Worm (Caenorhabditis elegans): Measurements from ENCODE around the gene scyl-1.

The scyl-1 gene

DNA sequence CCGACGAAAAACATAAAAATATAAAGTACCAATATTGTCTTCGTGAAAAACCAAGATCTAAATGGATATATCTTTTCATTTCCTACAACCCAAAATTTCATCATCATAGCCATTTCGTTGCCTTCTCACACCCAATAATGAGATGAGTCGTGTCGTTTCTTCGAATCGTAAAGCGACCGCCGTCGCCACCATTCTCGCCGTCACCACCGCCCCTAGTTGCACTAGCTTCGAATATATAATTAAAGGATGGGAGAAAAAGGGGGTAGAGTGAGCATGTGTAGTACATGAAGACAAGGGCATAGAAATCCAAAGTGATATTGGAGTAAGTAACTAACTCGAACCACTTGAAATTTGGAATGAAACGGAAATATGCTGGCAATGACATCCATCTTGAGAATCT, 19.3 kb downstream of the scyl-1 start:
- TF ChIP-seq nhr-12 (tag; optimal IDR thresholded peaks at IDR 0.05) = no peak
- no peak for TF ChIP-seq egl-27 (tag; optimal IDR thresholded peaks at IDR 0.05)
- peak; percentile 9 for TF ChIP-seq lin-14 (GFP tag; optimal IDR thresholded peaks at IDR 0.05)

DNA sequence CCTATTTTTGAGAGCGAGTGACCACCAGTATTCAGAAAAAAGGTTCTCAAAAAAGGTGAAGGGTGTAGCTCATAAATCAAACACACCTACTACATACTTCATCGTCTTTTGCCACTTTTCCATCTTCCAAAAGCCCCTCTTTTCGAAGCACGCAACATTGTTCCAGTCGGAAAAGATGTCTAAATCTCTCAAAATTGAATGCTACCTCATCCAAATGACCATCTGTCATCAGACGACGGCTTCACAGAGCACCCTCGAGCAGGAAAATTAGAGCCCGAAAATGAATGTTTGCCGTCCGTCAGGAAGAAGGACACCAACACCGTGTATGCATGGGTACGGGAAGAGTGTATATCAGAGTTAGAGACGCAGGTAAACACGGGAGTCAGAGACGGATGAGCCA, 20.0 kb downstream of the scyl-1 start:
- TF ChIP-seq nhr-19 (GFP tag; conservative IDR thresholded peaks at IDR 0.05) = no peak
- TF ChIP-seq nhr-47 (tag; optimal IDR thresholded peaks at IDR 0.05) = no peak
- peak; percentile 6 for TF ChIP-seq tbx-2 (tag; optimal IDR thresholded peaks at IDR 0.05)
- no peak for TF ChIP-seq tlp-1 (tag; optimal IDR thresholded peaks at IDR 0.05)

DNA sequence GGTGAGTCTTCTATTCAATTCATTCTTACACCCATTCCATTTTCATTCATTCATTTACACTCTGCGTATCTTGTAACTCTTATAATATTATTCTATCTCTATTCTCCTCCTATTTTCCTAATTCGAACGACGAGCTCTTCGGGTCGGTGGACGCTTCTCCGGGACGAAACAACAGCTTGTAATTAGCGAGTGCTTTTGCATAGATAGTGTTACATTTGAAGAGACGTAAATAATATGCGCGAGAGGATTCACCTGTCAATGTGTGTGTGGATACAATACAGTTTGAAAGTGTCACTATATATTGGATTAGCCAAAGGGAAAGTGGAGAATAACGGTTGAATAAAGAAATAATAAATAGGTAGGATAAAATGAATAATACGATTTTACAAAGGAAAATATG, 20.9 kb downstream of the scyl-1 start:
- no peak for TF ChIP-seq fkh-10 (GFP tag; optimal IDR thresholded peaks at IDR 0.05)
- no peak for TF ChIP-seq fkh-8 (tag; optimal IDR thresholded peaks at IDR 0.05)
- TF ChIP-seq unc-98 (GFP tag; IDR thresholded peaks at IDR 0.05) = no peak
- TF ChIP-seq C34B4.2 (tag; optimal IDR thresholded peaks at IDR 0.05) = no peak
- no peak for TF ChIP-seq tlp-1 (tag; optimal IDR thresholded peaks at IDR 0.05)
- TF ChIP-seq mab-9 (GFP tag; IDR thresholded peaks at IDR 0.05) = no peak

DNA sequence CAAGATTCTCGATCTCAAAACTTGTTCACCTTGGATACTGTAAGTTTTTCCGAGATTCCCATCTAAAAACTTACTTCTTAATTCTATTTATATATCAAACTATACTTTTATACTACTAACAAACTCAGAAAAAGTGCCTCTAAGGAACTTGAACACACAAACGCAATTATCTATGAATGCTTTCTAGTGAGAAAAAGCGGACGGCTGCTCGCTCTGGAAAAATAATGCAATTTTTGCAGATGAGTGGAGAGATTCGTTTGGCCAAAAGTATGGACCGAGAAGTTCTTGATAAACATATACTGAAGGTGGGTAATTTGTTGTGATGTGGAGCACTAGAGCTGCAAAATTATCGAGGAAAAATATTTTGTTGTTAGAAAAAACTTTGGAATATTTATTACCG, 21.5 kb downstream of the scyl-1 start:
- TF ChIP-seq ceh-63 (GFP tag; optimal IDR thresholded peaks at IDR 0.05) = no peak

DNA sequence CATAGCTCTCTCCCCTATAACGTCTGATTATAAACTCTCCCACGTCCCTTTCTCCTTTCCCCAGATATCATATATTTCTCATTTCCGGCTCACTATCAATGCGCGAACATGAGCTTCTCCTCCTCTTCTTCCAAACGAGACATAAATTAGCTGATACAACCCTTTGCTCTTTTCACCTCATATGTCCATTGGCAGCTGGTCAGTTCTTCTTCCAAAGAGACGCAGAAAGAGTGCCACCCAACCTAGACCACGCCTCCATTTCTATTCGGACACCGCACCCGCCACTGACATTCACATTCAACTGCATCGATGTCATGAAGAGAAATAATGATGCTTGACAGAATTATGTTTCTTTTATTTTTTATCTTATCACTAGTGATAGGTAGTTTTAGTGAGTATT, 22.8 kb downstream of the scyl-1 start, which contains the start of gene fmi-1:
TSS of gene fmi-1 (plus strand) at position 301 of the 400 bp plus-strand sequence.
- no peak for TF ChIP-seq tbx-2 (tag; optimal IDR thresholded peaks at IDR 0.05)
- no peak for TF ChIP-seq sox-4 (tag; optimal IDR thresholded peaks at IDR 0.05)
- TF ChIP-seq efl-1 (optimal IDR thresholded peaks at IDR 0.05) = no peak
- no peak for TF ChIP-seq efl-1 (GFP tag; optimal IDR thresholded peaks at IDR 0.05 in 1 of 2)
- no peak for TF ChIP-seq pax-3 (tag; optimal IDR thresholded peaks at IDR 0.05)
- TF ChIP-seq elt-2 (tag; optimal IDR thresholded peaks at IDR 0.05) = no peak
- TF ChIP-seq ets-5 (GFP tag; IDR thresholded peaks at IDR 0.05) = no peak
- no peak for TF ChIP-seq Y116A8C.19 (tag; optimal IDR thresholded peaks at IDR 0.05; ENCODE audit: borderline replicate concordance)
- TF ChIP-seq ceh-8 (GFP tag; optimal IDR thresholded peaks at IDR 0.05) = no peak
- no peak for TF ChIP-seq hlh-4 (tag; optimal IDR thresholded peaks at IDR 0.05)
- no peak for TF ChIP-seq nhr-84 (tag; optimal IDR thresholded peaks at IDR 0.05)
- no peak for TF ChIP-seq ceh-88 (GFP tag; IDR thresholded peaks at IDR 0.05)
- TF ChIP-seq grh-1 (GFP tag; IDR thresholded peaks at IDR 0.05) = no peak
- no peak for TF ChIP-seq elt-3 (tag; optimal IDR thresholded peaks at IDR 0.05)
- no peak for TF ChIP-seq nhr-28 (tag; optimal IDR thresholded peaks at IDR 0.05)
- no peak for TF ChIP-seq ztf-4 (tag; optimal IDR thresholded peaks at IDR 0.05)

DNA sequence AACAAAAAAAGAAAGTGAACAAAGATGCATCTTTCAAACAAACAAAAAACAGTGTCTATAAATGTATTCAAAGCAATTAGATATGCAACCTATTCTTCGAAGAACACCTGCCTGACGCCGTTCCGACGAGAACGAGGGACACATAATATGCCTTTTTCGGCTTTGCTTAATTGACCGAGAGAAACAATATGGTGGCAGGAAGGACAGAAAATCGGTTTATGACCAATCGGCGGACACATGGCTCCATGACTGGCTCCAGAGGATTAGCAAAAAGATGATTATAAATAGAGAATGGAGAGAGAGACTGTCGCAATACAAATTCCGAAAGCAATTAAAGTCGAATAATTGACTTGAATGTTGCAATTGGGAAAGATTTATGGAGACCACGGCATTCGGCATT, 23.3 kb downstream of the scyl-1 start:
- no peak for TF ChIP-seq nhr-19 (GFP tag; conservative IDR thresholded peaks at IDR 0.05)
- no peak for TF ChIP-seq efl-1 (optimal IDR thresholded peaks at IDR 0.05)
- no peak for TF ChIP-seq efl-1 (GFP tag; optimal IDR thresholded peaks at IDR 0.05 in 1 of 2)
- TF ChIP-seq ceh-63 (GFP tag; optimal IDR thresholded peaks at IDR 0.05) = no peak
- TF ChIP-seq unc-62 (GFP tag; optimal IDR thresholded peaks at IDR 0.05) = no peak
- no peak for TF ChIP-seq mep-1 (tag; optimal IDR thresholded peaks at IDR 0.05)
- no peak for TF ChIP-seq rnt-1 (tag; optimal IDR thresholded peaks at IDR 0.05)
- TF ChIP-seq nhr-11 (tag; optimal IDR thresholded peaks at IDR 0.05) = no peak
- no peak for TF ChIP-seq pax-3 (tag; optimal IDR thresholded peaks at IDR 0.05)
- no peak for TF ChIP-seq hpl-2 (GFP tag; optimal IDR thresholded peaks at IDR 0.05)
- TF ChIP-seq pag-3 (tag; optimal IDR thresholded peaks at IDR 0.05; ENCODE audit: borderline replicate concordance, insufficient read depth) = no peak
- no peak for TF ChIP-seq nhr-85 (tag)
- TF ChIP-seq elt-2 (tag; optimal IDR thresholded peaks at IDR 0.05) = no peak

All from whole organism, L1 larva.